Worm (Caenorhabditis elegans) whole organism, L1 larva: ENCODE data around the gene C18B2.2.

Experiments
- ama-1 ChIP-seq: fragments of 150-350 bp; optimal IDR thresholded peaks from 2 replicates; lab custom pipeline; 2014
- ceh-63 ChIP-seq: fragments of 200-800 bp; sonication (Bioruptor generic); optimal IDR thresholded peaks from 2 replicates; lab custom pipeline; 2018; ENCODE audit warnings: mild to moderate bottlenecking, missing genetic modification characterization, missing compliant biosample characterization
- elt-2 ChIP-seq: sonication (generic microtip); optimal IDR thresholded peaks from 2 replicates; lab custom pipeline; 2016; ENCODE audit warnings: missing genetic modification characterization, mild to moderate bottlenecking, inconsistent platforms, missing compliant biosample characterization, missing genetic modification reagents
- mdl-1 ChIP-seq, 2 experiments: fragments of 150-350 bp; optimal IDR thresholded peaks; 2 replicates each; lab custom pipeline; 2014 to 2017; ENCODE audit warnings: missing biosample characterization in 2 of 2, missing genetic modification characterization in 2 of 2, inconsistent platforms in 1 of 2
- nhr-12 ChIP-seq: sonication (generic microtip); optimal IDR thresholded peaks from 2 replicates; lab custom pipeline; 2017; ENCODE audit warnings: missing biosample characterization, missing genetic modification characterization
- nhr-47 ChIP-seq: sonication (generic microtip); optimal IDR thresholded peaks from 2 replicates; lab custom pipeline; 2016; ENCODE audit warnings: mild to moderate bottlenecking, missing genetic modification characterization, moderate library complexity, missing compliant biosample characterization
- nhr-71 ChIP-seq: sonication (generic microtip); optimal IDR thresholded peaks from 2 replicates; lab custom pipeline; 2016; ENCODE audit warnings: mild to moderate bottlenecking, missing genetic modification characterization, moderate library complexity, missing compliant biosample characterization
- nhr-84 ChIP-seq: sonication (generic microtip); optimal IDR thresholded peaks from 2 replicates; lab custom pipeline; 2017; ENCODE audit warnings: missing biosample characterization, missing genetic modification characterization
- ztf-4 ChIP-seq: fragments of 150-350 bp; optimal IDR thresholded peaks from 2 replicates; lab custom pipeline; 2014; ENCODE audit warnings: missing biosample characterization, missing genetic modification characterization

DNA sequence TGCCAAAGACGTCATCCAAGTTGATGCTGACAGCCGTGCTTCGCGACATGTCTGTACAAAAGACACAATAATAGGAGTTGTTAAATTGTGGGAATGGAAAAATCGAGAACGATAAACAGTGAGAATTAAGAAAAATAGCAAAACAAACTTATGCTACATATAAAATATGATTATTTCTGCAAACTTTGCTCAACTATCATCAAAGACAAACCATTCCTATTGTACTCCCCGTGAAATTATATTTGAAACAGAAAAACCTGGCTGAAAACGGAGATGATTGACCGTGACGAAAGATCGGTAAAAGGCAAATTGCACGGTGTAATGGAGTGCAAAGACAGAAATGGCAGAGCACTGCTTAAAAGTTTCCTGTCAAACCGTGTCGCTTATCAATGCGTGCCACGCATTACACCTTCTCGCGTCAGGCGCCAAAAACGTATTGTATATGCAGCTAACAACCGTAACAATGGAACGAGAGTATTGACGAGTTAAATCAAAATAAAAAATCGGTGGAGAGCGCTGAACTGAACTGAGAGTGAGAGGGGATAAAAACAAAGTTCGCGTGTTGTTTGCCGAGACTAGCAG, 12.1 kb upstream of the C18B2.2 start, which contains the start of gene C18B2.5:
- TF ChIP-seq ceh-63 (GFP tag; lab: Kevin White, UChicago) (no peak), nhr-47 (no peak), nhr-84 (tag; lab: Kevin White, UChicago) (no peak), elt-2 (tag; lab: Kevin White, UChicago) (peak; percentile 35), ztf-4 (tag; lab: Kevin White, UChicago) (no peak), ama-1 (lab: Kevin White, UChicago) (no peak), mdl-1 (tag; optimal IDR thresholded peaks at IDR 0.05; lab: Kevin White, UChicago) (no peak), nhr-71 (tag; lab: Kevin White, UChicago) (no peak), nhr-12 (tag; lab: Kevin White, UChicago) (no peak)
